Worm (Caenorhabditis elegans) whole organism, L4 larva: Measurements from ENCODE around the gene srh-137.

ENCODE experiments used
- F10B5.3 ChIP-seq: sonication (generic microtip); optimal IDR thresholded peaks from 2 replicates; lab custom pipeline; 2016; ENCODE audit warnings: mild to moderate bottlenecking, missing genetic modification characterization, missing compliant biosample characterization
- F26F4.8 ChIP-seq: fragments of 200-800 bp; sonication (Bioruptor generic); conservative IDR thresholded peaks from 2 replicates; pipeline ENCODE4 v1.3.6; 2022; ENCODE audit warnings: missing genetic modification characterization, missing compliant biosample characterization
- ceh-82 ChIP-seq: sonication (generic microtip); optimal IDR thresholded peaks from 2 replicates; lab custom pipeline; 2017; ENCODE audit warnings: missing biosample characterization, missing genetic modification characterization
- fkh-10 ChIP-seq: fragments of 150-350 bp; optimal IDR thresholded peaks from 2 replicates; lab custom pipeline; 2014; ENCODE audit warnings: missing biosample characterization, missing genetic modification reagents, missing genetic modification characterization
- lin-13 ChIP-seq: fragments of 150-350 bp; optimal IDR thresholded peaks from 2 replicates; lab custom pipeline; 2014; ENCODE audit warnings: missing biosample characterization, missing genetic modification reagents, missing genetic modification characterization
- lin-39 ChIP-seq: fragments of 150-350 bp; optimal IDR thresholded peaks from 2 replicates; lab custom pipeline; 2014; ENCODE audit warnings: missing biosample characterization, missing genetic modification reagents, missing genetic modification characterization
- nhr-102 ChIP-seq: sonication (generic microtip); optimal IDR thresholded peaks from 2 replicates; lab custom pipeline; 2016; ENCODE audit warnings: mild to moderate bottlenecking, missing genetic modification characterization, moderate library complexity, missing compliant biosample characterization
- nhr-42 ChIP-seq: fragments of 200-800 bp; sonication (Bioruptor generic); IDR thresholded peaks from 2 replicates; pipeline ENCODE4 v1.3.6; 2022; ENCODE audit warnings: missing genetic modification characterization, missing compliant biosample characterization
- pha-4 ChIP-seq, 2 experiments: fragments of 150-350 bp in 1 of 2; fragments of 200-800 bp in 1 of 2; sonication (Bioruptor generic) in 1 of 2; IDR thresholded peaks in 1 of 2; optimal IDR thresholded peaks in 1 of 2; 2 replicates each; pipeline versions ENCODE4 v1.3.6 to Lab custom; 2014 to 2022; ENCODE audit warnings: missing genetic modification characterization in 2 of 2, missing genetic modification reagents in 2 of 2, missing biosample characterization in 1 of 2, missing compliant biosample characterization in 1 of 2
- skn-1 ChIP-seq: fragments of 150-350 bp; optimal IDR thresholded peaks from 2 replicates; lab custom pipeline; 2014; ENCODE audit warnings: missing biosample characterization, missing genetic modification characterization
- unc-62 ChIP-seq, 3 experiments: fragments of 150-350 bp in 1 of 3; sonication (generic microtip); optimal IDR thresholded peaks in 2 of 3; peaks in 1 of 3; 1 replicate in 1 of 3; 2 replicates in 2 of 3; lab custom pipeline; 2014 to 2017; ENCODE audit warnings: missing biosample characterization in 3 of 3, missing genetic modification characterization in 3 of 3, missing genetic modification reagents in 3 of 3, missing genotype in 1 of 3
- zag-1 ChIP-seq: fragments of 150-350 bp; optimal IDR thresholded peaks from 2 replicates; lab custom pipeline; 2014; ENCODE audit warnings: missing biosample characterization, missing genetic modification characterization

ce11 chrV:16742123-16742522 lies 25.6 kb upstream of the srh-137 start, which contains the start of gene T25E12.6:
- TF ChIP-seq unc-62 (GFP tag; optimal IDR thresholded peaks at IDR 0.05 in 1 of 2; lab: Kevin White, UChicago) (no peak), unc-62 (tag; optimal IDR thresholded peaks at IDR 0.05; lab: Kevin White, UChicago) (no peak), nhr-42 (GFP tag; lab: Robert Waterston, UW) (no peak), fkh-10 (GFP tag; lab: Kevin White, UChicago) (no peak), lin-39 (tag; lab: Kevin White, UChicago) (no peak), pha-4 (GFP tag; IDR thresholded peaks at IDR 0.05; lab: Robert Waterston, UW) (no peak), pha-4 (tag; optimal IDR thresholded peaks at IDR 0.05; lab: Kevin White, UChicago) (no peak), nhr-102 (tag; lab: Kevin White, UChicago) (no peak), skn-1 (tag; lab: Kevin White, UChicago) (no peak), ceh-82 (tag; lab: Kevin White, UChicago) (no peak), lin-13 (GFP tag; lab: Kevin White, UChicago) (no peak), F26F4.8 (no peak), zag-1 (tag; lab: Kevin White, UChicago) (no peak), F10B5.3 (tag; lab: Kevin White, UChicago) (no peak)
